Worm (Caenorhabditis elegans) whole organism, L1 larva: ENCODE measurements around the gene oac-54.

ENCODE experiments used
- C16A3.4 ChIP-seq: fragments of 150-350 bp; optimal IDR thresholded peaks from 2 replicates; lab custom pipeline; 2014; ENCODE audit warnings: missing biosample characterization, missing genetic modification characterization
- F16B12.6 ChIP-seq: fragments of 150-350 bp; optimal IDR thresholded peaks from 2 replicates; lab custom pipeline; 2014; ENCODE audit warnings: missing biosample characterization, missing genetic modification characterization
- aly-2 ChIP-seq: fragments of 150-350 bp; optimal IDR thresholded peaks from 2 replicates; lab custom pipeline; 2014; ENCODE audit warnings: missing biosample characterization, missing genetic modification characterization
- ama-1 ChIP-seq: fragments of 150-350 bp; optimal IDR thresholded peaks from 2 replicates; lab custom pipeline; 2014
- blmp-1 ChIP-seq: fragments of 150-350 bp; optimal IDR thresholded peaks from 2 replicates; lab custom pipeline; 2014; ENCODE audit warnings: missing biosample characterization, missing genetic modification characterization
- ceh-8 ChIP-seq: fragments of 200-800 bp; sonication (Bioruptor generic); optimal IDR thresholded peaks from 2 replicates; lab custom pipeline; 2018; ENCODE audit warnings: mild to moderate bottlenecking, missing genetic modification characterization, moderate library complexity, missing compliant biosample characterization
- ceh-82 ChIP-seq, 3 experiments: fragments of 150-350 bp in 1 of 3; sonication (generic microtip) in 2 of 3; optimal IDR thresholded peaks; 2 replicates each; lab custom pipeline; 2014 to 2017; ENCODE audit warnings: missing biosample characterization in 3 of 3, missing genetic modification characterization in 3 of 3
- ceh-88 ChIP-seq: fragments of 200-800 bp; sonication (Bioruptor generic); IDR thresholded peaks from 2 replicates; pipeline ENCODE4 v1.3.6; 2022; ENCODE audit warnings: missing genetic modification characterization, missing compliant biosample characterization
- ceh-90 ChIP-seq: sonication (generic microtip); optimal IDR thresholded peaks from 2 replicates; lab custom pipeline; 2016; ENCODE audit warnings: missing genetic modification characterization, missing compliant biosample characterization
- dpl-1 ChIP-seq, 3 experiments: fragments of 150-350 bp in 2 of 3; sonication (generic microtip) in 1 of 3; optimal IDR thresholded peaks; 2 replicates each; lab custom pipeline; 2014 to 2017; ENCODE audit warnings: missing biosample characterization in 3 of 3, missing genetic modification characterization in 3 of 3, missing genetic modification reagents in 3 of 3
- efl-1 ChIP-seq, 4 experiments: fragments of 150-350 bp; optimal IDR thresholded peaks in 3 of 4; peaks in 1 of 4; 1 replicate in 1 of 4; 2 replicates in 3 of 4; lab custom pipeline; 2014; ENCODE audit warnings: missing biosample characterization in 2 of 4, missing genetic modification characterization in 2 of 4, missing genetic modification reagents in 2 of 4
- elt-3 ChIP-seq, 6 experiments: fragments of 150-350 bp in 1 of 6; sonication (generic microtip); optimal IDR thresholded peaks; 2 replicates each; lab custom pipeline; 2017 to 2018; ENCODE audit warnings: missing biosample characterization in 6 of 6, missing genetic modification characterization in 6 of 6, inconsistent platforms in 1 of 6
- fkh-10 ChIP-seq: sonication (generic microtip); optimal IDR thresholded peaks from 2 replicates; lab custom pipeline; 2017; ENCODE audit warnings: missing biosample characterization, missing genetic modification reagents, missing genetic modification characterization
- fkh-8 ChIP-seq: sonication (generic microtip); optimal IDR thresholded peaks from 2 replicates; lab custom pipeline; 2016; ENCODE audit warnings: mild to moderate bottlenecking, missing genetic modification characterization, missing compliant biosample characterization
- fos-1 ChIP-seq: fragments of 150-350 bp; optimal IDR thresholded peaks from 2 replicates; lab custom pipeline; 2014; ENCODE audit warnings: missing biosample characterization, missing genetic modification characterization
- grh-1 ChIP-seq: fragments of 200-800 bp; sonication (Bioruptor generic); IDR thresholded peaks from 2 replicates; pipeline ENCODE4 v1.3.6; 2022; ENCODE audit warnings: missing genetic modification reagents, missing genetic modification characterization, missing compliant biosample characterization
- hlh-17 ChIP-seq: fragments of 200-800 bp; sonication (Bioruptor generic); optimal IDR thresholded peaks from 2 replicates; lab custom pipeline; 2018; ENCODE audit warnings: missing genetic modification characterization, mild to moderate bottlenecking, missing compliant biosample characterization, moderate library complexity, borderline replicate concordance
- lin-13 ChIP-seq: fragments of 150-350 bp; optimal IDR thresholded peaks from 2 replicates; lab custom pipeline; 2014; ENCODE audit warnings: missing biosample characterization, missing genetic modification reagents, missing genetic modification characterization
- lin-35 ChIP-seq, 2 experiments: fragments of 150-350 bp; optimal IDR thresholded peaks; 2 replicates each; lab custom pipeline; 2014; ENCODE audit warnings: missing biosample characterization in 2 of 2, missing genetic modification characterization in 2 of 2, missing genetic modification reagents in 2 of 2
- lin-39 ChIP-seq: fragments of 150-350 bp; optimal IDR thresholded peaks from 2 replicates; lab custom pipeline; 2014; ENCODE audit warnings: missing biosample characterization, missing genetic modification reagents, missing genetic modification characterization
- lsy-2 ChIP-seq, 2 experiments: fragments of 150-350 bp; optimal IDR thresholded peaks; 2 replicates each; lab custom pipeline; 2014; ENCODE audit warnings: missing biosample characterization in 2 of 2, missing genetic modification characterization in 2 of 2
- mab-9 ChIP-seq: fragments of 200-800 bp; sonication (Bioruptor generic); IDR thresholded peaks from 2 replicates; pipeline ENCODE4 v1.3.6; 2022; ENCODE audit warnings: missing genetic modification reagents, missing genetic modification characterization, missing compliant biosample characterization
- mdl-1 ChIP-seq, 2 experiments: fragments of 150-350 bp; optimal IDR thresholded peaks; 2 replicates each; lab custom pipeline; 2014 to 2017; ENCODE audit warnings: missing biosample characterization in 2 of 2, missing genetic modification characterization in 2 of 2, inconsistent platforms in 1 of 2
- mep-1 ChIP-seq: fragments of 150-350 bp; optimal IDR thresholded peaks from 2 replicates; lab custom pipeline; 2014; ENCODE audit warnings: missing biosample characterization, missing genetic modification characterization
- nhr-11 ChIP-seq: fragments of 150-350 bp; optimal IDR thresholded peaks from 2 replicates; lab custom pipeline; 2014; ENCODE audit warnings: missing biosample characterization, missing genetic modification characterization
- nhr-20 ChIP-seq: sonication (generic microtip); optimal IDR thresholded peaks from 2 replicates; lab custom pipeline; 2016; ENCODE audit warnings: mild to moderate bottlenecking, missing genetic modification characterization, missing compliant biosample characterization
- nhr-47 ChIP-seq: sonication (generic microtip); optimal IDR thresholded peaks from 2 replicates; lab custom pipeline; 2016; ENCODE audit warnings: mild to moderate bottlenecking, missing genetic modification characterization, moderate library complexity, missing compliant biosample characterization
- nhr-71 ChIP-seq: sonication (generic microtip); optimal IDR thresholded peaks from 2 replicates; lab custom pipeline; 2016; ENCODE audit warnings: mild to moderate bottlenecking, missing genetic modification characterization, moderate library complexity, missing compliant biosample characterization
- nhr-85 ChIP-seq: sonication (generic microtip); peaks from one replicate; lab custom pipeline; 2016; ENCODE audit warnings: missing genetic modification characterization, inconsistent platforms, missing compliant biosample characterization
- pag-3 ChIP-seq: sonication (generic microtip); optimal IDR thresholded peaks from 2 replicates; lab custom pipeline; 2017; ENCODE audit warnings: missing genetic modification characterization, mild to moderate bottlenecking, missing compliant biosample characterization, antibody characterized with exemption, borderline replicate concordance; ENCODE audit not compliant: insufficient read depth
- pqm-1 ChIP-seq: sonication (generic microtip); optimal IDR thresholded peaks from 3 replicates; lab custom pipeline; 2017; ENCODE audit warnings: missing biosample characterization, missing genetic modification characterization
- rnt-1 ChIP-seq: sonication (generic microtip); optimal IDR thresholded peaks from 2 replicates; lab custom pipeline; 2016; ENCODE audit warnings: mild to moderate bottlenecking, missing genetic modification characterization, moderate library complexity, missing compliant biosample characterization
- skn-1 ChIP-seq: fragments of 150-350 bp; optimal IDR thresholded peaks from 2 replicates; lab custom pipeline; 2014; ENCODE audit warnings: missing biosample characterization, missing genetic modification characterization
- snu-23 ChIP-seq: sonication (generic microtip); optimal IDR thresholded peaks from 2 replicates; lab custom pipeline; 2016; ENCODE audit warnings: missing genetic modification characterization, missing compliant biosample characterization
- sup-37 ChIP-seq: fragments of 200-800 bp; sonication (Bioruptor generic); optimal IDR thresholded peaks from 2 replicates; lab custom pipeline; 2018; ENCODE audit warnings: mild to moderate bottlenecking, missing genetic modification characterization, missing compliant biosample characterization
- swsn-7 ChIP-seq: sonication (generic microtip); optimal IDR thresholded peaks from 2 replicates; lab custom pipeline; 2016; ENCODE audit warnings: missing genetic modification characterization, missing compliant biosample characterization
- tbx-2 ChIP-seq: sonication (generic microtip); optimal IDR thresholded peaks from 2 replicates; lab custom pipeline; 2016; ENCODE audit warnings: missing genetic modification characterization, missing compliant biosample characterization
- unc-130 ChIP-seq: fragments of 150-350 bp; optimal IDR thresholded peaks from 2 replicates; lab custom pipeline; 2017; ENCODE audit warnings: missing biosample characterization, missing genetic modification characterization, inconsistent platforms
- vab-15 ChIP-seq: sonication (generic microtip); optimal IDR thresholded peaks from 2 replicates; lab custom pipeline; 2017; ENCODE audit warnings: missing genotype, mild to moderate bottlenecking, missing genetic modification characterization, missing compliant biosample characterization
- xbp-1 ChIP-seq: sonication (generic microtip); optimal IDR thresholded peaks from 2 replicates; lab custom pipeline; 2016; ENCODE audit warnings: missing genetic modification characterization, missing compliant biosample characterization
- zag-1 ChIP-seq: fragments of 150-350 bp; optimal IDR thresholded peaks from 2 replicates; lab custom pipeline; 2014; ENCODE audit warnings: missing biosample characterization, missing genetic modification characterization

The oac-54 gene

ce11 chrII:9167730-9168129, 9.8 kb downstream of the oac-54 start, which contains the start of gene T23G7.3:
Gene T23G7.3, minus strand, starts transcription at chrII:9167830.
- TF ChIP-seq fkh-8 (tag; lab: Kevin White, UChicago) (no peak), sup-37 (no peak), fkh-10 (no peak), ceh-90 (tag; lab: Kevin White, UChicago) (no peak), ceh-8 (no peak), tbx-2 (tag; lab: Kevin White, UChicago) (no peak), xbp-1 (no peak), mep-1 (tag; lab: Kevin White, UChicago) (no peak), nhr-71 (tag; lab: Kevin White, UChicago) (no peak), vab-15 (no peak), ceh-88 (no peak), mdl-1 (tag; optimal IDR thresholded peaks at IDR 0.05; lab: Kevin White, UChicago) (no peak), nhr-11 (tag; lab: Kevin White, UChicago) (no peak), aly-2 (tag; lab: Kevin White, UChicago) (no peak), snu-23 (GFP tag; lab: Kevin White, UChicago) (no peak), lin-35 (GFP tag; optimal IDR thresholded peaks at IDR 0.05; lab: Kevin White, UChicago) (no peak), pag-3 (tag; lab: Kevin White, UChicago) (no peak), zag-1 (tag; lab: Kevin White, UChicago) (no peak), grh-1 (GFP tag; lab: Robert Waterston, UW) (no peak), mab-9 (no peak)

ce11 chrII:9169450-9169960, 11.6 kb downstream of the oac-54 start, which contains the start of gene dpl-1:
Gene dpl-1, plus strand, starts transcription at chrII:9169910.
- TF ChIP-seq lin-35 (GFP tag; optimal IDR thresholded peaks at IDR 0.05; lab: Kevin White, UChicago): peak; percentile 73 to 95
- TF ChIP-seq skn-1 (tag; lab: Kevin White, UChicago): peak; percentile 26
- TF ChIP-seq snu-23 (GFP tag; lab: Kevin White, UChicago): peak; percentile 49
- TF ChIP-seq swsn-7 (tag; lab: Kevin White, UChicago): peak; percentile 25
- no peak for TF ChIP-seq pqm-1 (tag; lab: Kevin White, UChicago)
- TF ChIP-seq mep-1 (tag; lab: Kevin White, UChicago): peak; percentile 32
- TF ChIP-seq lin-39 (tag; lab: Kevin White, UChicago): no peak
- no peak for TF ChIP-seq ama-1 (lab: Kevin White, UChicago)
- no peak for TF ChIP-seq ceh-8
- peak; percentile 23 for TF ChIP-seq lin-13
- TF ChIP-seq lsy-2 (tag; optimal IDR thresholded peaks at IDR 0.05; lab: Kevin White, UChicago): peak in 1 of 2 experiments; percentile 77
- TF ChIP-seq xbp-1: peak; percentile 23
- TF ChIP-seq nhr-47 (tag; lab: Kevin White, UChicago): peak; percentile 19
- peak; percentile 46 for TF ChIP-seq nhr-71 (tag; lab: Kevin White, UChicago)
- TF ChIP-seq tbx-2 (tag; lab: Kevin White, UChicago): peak; percentile 34
- peak; percentile 33 for TF ChIP-seq blmp-1 (tag; lab: Kevin White, UChicago)
- no peak for TF ChIP-seq vab-15
- peak; percentile 40 for TF ChIP-seq unc-130 (tag; lab: Kevin White, UChicago)
- peak; percentile 49 for TF ChIP-seq nhr-85 (tag; lab: Kevin White, UChicago)
- TF ChIP-seq mdl-1 (tag; optimal IDR thresholded peaks at IDR 0.05; lab: Kevin White, UChicago): peak in 1 of 2 experiments; percentile 44
- peak in 1 of 3 experiments; percentile 26 for TF ChIP-seq ceh-82 (tag; optimal IDR thresholded peaks at IDR 0.05; lab: Kevin White, UChicago)
- no peak for TF ChIP-seq nhr-11 (tag; lab: Kevin White, UChicago)
- TF ChIP-seq hlh-17 (GFP tag; lab: Kevin White, UChicago): no peak
- peak in 1 of 3 experiments; percentile 82 for TF ChIP-seq dpl-1 (GFP tag; optimal IDR thresholded peaks at IDR 0.05; lab: Kevin White, UChicago)
- TF ChIP-seq fos-1 (tag; lab: Kevin White, UChicago): no peak
- TF ChIP-seq rnt-1 (tag; lab: Kevin White, UChicago): peak; percentile 5
- peak; percentile 58 to 86 for TF ChIP-seq efl-1 (optimal IDR thresholded peaks at IDR 0.05; lab: Kevin White, UChicago)
- TF ChIP-seq efl-1 (GFP tag; optimal IDR thresholded peaks at IDR 0.05 in 1 of 2; lab: Kevin White, UChicago): peak; percentile 85 to 98
- TF ChIP-seq C16A3.4 (tag; lab: Kevin White, UChicago): peak; percentile 59
- peak; percentile 31 for TF ChIP-seq F16B12.6 (tag; lab: Kevin White, UChicago)
- peak in 1 of 6 experiments; percentile 14 for TF ChIP-seq elt-3 (tag; optimal IDR thresholded peaks at IDR 0.05; lab: Kevin White, UChicago)
- peak; percentile 10 for TF ChIP-seq nhr-20 (tag; lab: Kevin White, UChicago)
